Worm (Caenorhabditis elegans) whole organism, L4 larva: Measurements from ENCODE around the gene Y41C4A.11.

Source experiments
- ama-1 ChIP-seq: fragments of 150-350 bp; optimal IDR thresholded peaks from 2 replicates; lab custom pipeline; 2014; ENCODE audit warnings: inconsistent platforms, mixed read lengths
- hmg-1.1 ChIP-seq: fragments of 200-800 bp; sonication (Bioruptor generic); IDR thresholded peaks from 2 replicates; pipeline ENCODE4 v1.3.6; 2022; ENCODE audit warnings: missing genetic modification reagents, missing genetic modification characterization, missing compliant biosample characterization
- lin-1 ChIP-seq: fragments of 200-800 bp; sonication (Bioruptor generic); IDR thresholded peaks from 2 replicates; pipeline ENCODE4 v1.3.6; 2022; ENCODE audit warnings: missing genetic modification reagents, missing genetic modification characterization, missing compliant biosample characterization
- mdl-1 ChIP-seq, 2 experiments: fragments of 150-350 bp in 1 of 2; sonication (generic microtip) in 1 of 2; optimal IDR thresholded peaks; 2 replicates each; lab custom pipeline; 2014 to 2017; ENCODE audit warnings: missing biosample characterization in 2 of 2, missing genetic modification characterization in 2 of 2
- nhr-11 ChIP-seq: fragments of 150-350 bp; optimal IDR thresholded peaks from 2 replicates; lab custom pipeline; 2014; ENCODE audit warnings: missing biosample characterization, missing genetic modification characterization
- nhr-25 ChIP-seq: sonication (generic microtip); optimal IDR thresholded peaks from 2 replicates; lab custom pipeline; 2017; ENCODE audit warnings: missing genetic modification characterization, mild to moderate bottlenecking, missing compliant biosample characterization, antibody characterized with exemption, moderate library complexity, borderline replicate concordance; ENCODE audit not compliant: insufficient read depth
- snpc-4 ChIP-seq: fragments of 150-350 bp; optimal IDR thresholded peaks from 2 replicates; lab custom pipeline; 2014; ENCODE audit warnings: missing biosample characterization, missing genetic modification characterization

DNA sequence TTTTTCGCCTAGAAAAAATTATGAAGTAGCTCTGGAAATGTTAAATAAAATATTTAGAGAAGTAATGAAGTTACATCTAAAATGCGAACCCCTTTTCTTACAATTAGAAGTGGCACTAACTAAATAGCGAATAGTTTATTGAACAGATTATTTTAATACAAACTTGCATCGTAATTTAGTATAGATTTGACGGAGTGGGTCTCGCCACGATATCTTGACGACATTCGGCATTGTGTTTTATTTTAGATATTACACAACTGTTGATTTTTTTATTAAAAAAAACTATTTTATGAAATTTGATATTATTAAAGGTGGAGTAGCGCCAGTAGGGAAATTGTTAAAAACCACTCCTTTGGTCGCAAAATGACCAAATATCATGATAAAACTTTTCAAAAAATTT is 29.8 kb upstream of the Y41C4A.11 start:
- TF ChIP-seq lin-1 (GFP tag; lab: Robert Waterston, UW) (no peak), ama-1 (lab: Kevin White, UChicago) (no peak), nhr-11 (no peak), hmg-1.1 (GFP tag; lab: Robert Waterston, UW) (no peak), snpc-4 (tag; lab: Kevin White, UChicago) (no peak), nhr-25 (tag; lab: Kevin White, UChicago) (no peak), mdl-1 (tag; optimal IDR thresholded peaks at IDR 0.05; lab: Kevin White, UChicago) (no peak)
